Worm (Caenorhabditis elegans) whole organism, early embryonic: ENCODE results near the gene oac-8.

Experiments
- ama-1 ChIP-seq: fragments of 150-350 bp; optimal IDR thresholded peaks from 2 replicates; lab custom pipeline; 2014
- ets-7 ChIP-seq: sonication (generic microtip); optimal IDR thresholded peaks from 2 replicates; lab custom pipeline; 2016; ENCODE audit warnings: missing genotype, missing genetic modification characterization, missing compliant biosample characterization
- flt-1 ChIP-seq: fragments of 200-800 bp; sonication (Bioruptor generic); IDR thresholded peaks from 2 replicates; pipeline ENCODE4 v1.3.6; 2022; ENCODE audit warnings: missing genetic modification characterization, missing compliant biosample characterization
- hnd-1 ChIP-seq: sonication (generic microtip); optimal IDR thresholded peaks from 2 replicates; lab custom pipeline; 2016; ENCODE audit warnings: missing genetic modification characterization, missing compliant biosample characterization
- tbx-37 ChIP-seq: fragments of 200-800 bp; sonication (Bioruptor generic); conservative IDR thresholded peaks from 2 replicates; pipeline ENCODE4 v1.3.6; 2022; ENCODE audit warnings: missing genetic modification reagents, missing genetic modification characterization, missing compliant biosample characterization

- TF ChIP-seq ama-1 (lab: Kevin White, UChicago) = no peak
- TF ChIP-seq hnd-1 (tag; lab: Kevin White, UChicago) = no peak
- no peak for TF ChIP-seq ets-7 (tag; lab: Kevin White, UChicago)
- TF ChIP-seq flt-1 (GFP tag; lab: Robert Waterston, UW) = no peak
- TF ChIP-seq tbx-37 (GFP tag; lab: Robert Waterston, UW) = no peak
These were observed 52.3 kb downstream of the oac-8 start, which contains the start of gene F56C4.1 for ce11 chrIV:10636649-10637048.
